Fruit fly (Drosophila melanogaster) whole organism, embryonic: ENCODE results near the gene CG45100.

ENCODE experiments used
- Atf6 ChIP-seq: fragments of 200-800 bp; sonication (Bioruptor generic); IDR thresholded peaks from 2 replicates; pipeline ENCODE4 v1.3.6; 2022; ENCODE audit warnings: missing biosample characterization, missing genetic modification characterization
- BtbVII ChIP-seq: fragments of 200-800 bp; sonication (Bioruptor generic); optimal IDR thresholded peaks from 3 replicates; lab custom pipeline; 2017; ENCODE audit warnings: missing biosample characterization, mild to moderate bottlenecking, missing genetic modification characterization
- CG10543 ChIP-seq: fragments of 200-800 bp; sonication (Bioruptor generic); optimal IDR thresholded peaks from 3 replicates; lab custom pipeline; 2017; ENCODE audit warnings: missing biosample characterization, mild to moderate bottlenecking, missing genetic modification characterization, moderate library complexity
- CG11247 ChIP-seq: fragments of 200-800 bp; sonication (Bioruptor generic); IDR thresholded peaks from 2 replicates; pipeline ENCODE4 v1.3.6; 2022; ENCODE audit warnings: missing biosample characterization, missing genetic modification characterization
- CG11560 ChIP-seq: fragments of 200-800 bp; sonication (Bioruptor generic); IDR thresholded peaks from 3 replicates; pipeline ENCODE4 v1.3.6; 2022; ENCODE audit warnings: missing biosample characterization, missing genetic modification characterization
- CG12219 ChIP-seq: fragments of 200-800 bp; sonication (Bioruptor generic); optimal IDR thresholded peaks from 3 replicates; lab custom pipeline; 2018; ENCODE audit warnings: missing biosample characterization, mild to moderate bottlenecking, missing genetic modification characterization
- CG12236 ChIP-seq: fragments of 200-800 bp; sonication (Bioruptor generic); optimal IDR thresholded peaks from 2 replicates; lab custom pipeline; 2016; ENCODE audit warnings: missing biosample characterization, missing genetic modification characterization
- CG1233 ChIP-seq: fragments of 200-800 bp; sonication (Bioruptor generic); optimal IDR thresholded peaks from 4 replicates; lab custom pipeline; 2018; ENCODE audit warnings: missing biosample characterization, mild to moderate bottlenecking, missing genetic modification characterization
- CG14965 ChIP-seq: fragments of 200-800 bp; sonication (Bioruptor generic); optimal IDR thresholded peaks from 2 replicates; lab custom pipeline; 2016; ENCODE audit warnings: missing biosample characterization, missing genetic modification characterization, borderline replicate concordance
- CG1529 ChIP-seq: fragments of 200-800 bp; sonication (Bioruptor generic); optimal IDR thresholded peaks from 3 replicates; lab custom pipeline; 2018; ENCODE audit warnings: missing biosample characterization, missing genetic modification characterization
- CG17328 ChIP-seq: fragments of 200-800 bp; sonication (Bioruptor generic); IDR thresholded peaks from 2 replicates; pipeline ENCODE4 v1.3.6; 2022; ENCODE audit warnings: missing biosample characterization, missing genetic modification characterization
- CG18262 ChIP-seq: fragments of 200-800 bp; optimal IDR thresholded peaks from 3 replicates; lab custom pipeline; 2019; ENCODE audit warnings: missing biosample characterization, mild to moderate bottlenecking, missing genetic modification characterization, moderate library complexity
- CG18599 ChIP-seq: fragments of 200-800 bp; sonication (Bioruptor generic); optimal IDR thresholded peaks from 3 replicates; lab custom pipeline; 2017; ENCODE audit warnings: missing biosample characterization, missing genetic modification characterization, mild to moderate bottlenecking, moderate library complexity, missing genetic modification reagents
- CG2120 ChIP-seq: fragments of 200-800 bp; sonication (Bioruptor generic); optimal IDR thresholded peaks from 3 replicates; lab custom pipeline; 2016; ENCODE audit warnings: missing biosample characterization, missing genetic modification characterization
- CG3726 ChIP-seq: fragments of 200-800 bp; sonication (Bioruptor generic); IDR thresholded peaks from 3 replicates; pipeline ENCODE4, ENCODE4 v1.3.6; 2022; ENCODE audit warnings: missing biosample characterization, missing genetic modification characterization
- CG5180 ChIP-seq: fragments of 200-800 bp; sonication (Bioruptor generic); optimal IDR thresholded peaks from 3 replicates; lab custom pipeline; 2017; ENCODE audit warnings: missing biosample characterization, missing genetic modification characterization, mild to moderate bottlenecking, moderate library complexity, missing genetic modification reagents
- CG6813 ChIP-seq: fragments of 200-800 bp; sonication (Bioruptor generic); optimal IDR thresholded peaks from 2 replicates; lab custom pipeline; 2017; ENCODE audit warnings: missing biosample characterization, missing genetic modification characterization, mild to moderate bottlenecking, moderate library complexity, missing genetic modification reagents
- CG7963 ChIP-seq: fragments of 200-800 bp; sonication (Bioruptor generic); IDR thresholded peaks from 3 replicates; pipeline ENCODE4 v1.3.6; 2022; ENCODE audit warnings: missing biosample characterization, missing genetic modification characterization; ENCODE audit not compliant: partially characterized antibody
- CG9932 ChIP-seq: fragments of 200-800 bp; sonication (Bioruptor generic); IDR thresholded peaks from 2 replicates; pipeline ENCODE4 v1.3.6; 2022; ENCODE audit warnings: missing biosample characterization, missing genetic modification characterization
- D ChIP-seq, 2 experiments: fragments of 200-800 bp in 1 of 2; fragments of >200 bp in 1 of 2; sonication (Bioruptor generic) in 1 of 2; optimal IDR thresholded peaks; 2 replicates in 1 of 2; 3 replicates in 1 of 2; lab custom pipeline; 2017; ENCODE audit warnings: mild to moderate bottlenecking in 1 of 2, missing biosample characterization in 1 of 2, missing genetic modification characterization in 1 of 2, missing genetic modification reagents in 1 of 2
- Dp ChIP-seq: fragments of 200-800 bp; sonication (Bioruptor generic); optimal IDR thresholded peaks from 2 replicates; lab custom pipeline; 2018; ENCODE audit warnings: missing biosample characterization, mild to moderate bottlenecking, missing genetic modification characterization, moderate library complexity
- Elba2 ChIP-seq: fragments of 200-800 bp; sonication (Bioruptor generic); optimal IDR thresholded peaks from 3 replicates; lab custom pipeline; 2016; ENCODE audit warnings: missing biosample characterization, missing genetic modification characterization
- Ets97D ChIP-seq: fragments of 200-800 bp; sonication (Bioruptor generic); optimal IDR thresholded peaks from 3 replicates; lab custom pipeline; 2016; ENCODE audit warnings: missing biosample characterization, missing genetic modification characterization
- Fer1 ChIP-seq: fragments of 200-800 bp; sonication (Bioruptor generic); optimal IDR thresholded peaks from 2 replicates; lab custom pipeline; 2017; ENCODE audit warnings: missing biosample characterization, mild to moderate bottlenecking, missing genetic modification characterization
- Kr ChIP-seq: fragments of 200-800 bp; sonication (Bioruptor generic); optimal IDR thresholded peaks from 2 replicates; lab custom pipeline; 2017; ENCODE audit warnings: missing biosample characterization, mild to moderate bottlenecking, missing genetic modification characterization
- Med ChIP-seq: fragments of 200-800 bp; sonication (Bioruptor generic); peaks from one replicate; lab custom pipeline; 2016; ENCODE audit warnings: missing biosample characterization, missing genetic modification characterization, mild to moderate bottlenecking, inconsistent platforms, moderate library complexity
- Pdp1 ChIP-seq, 2 experiments: fragments of 200-800 bp; sonication (Bioruptor generic); optimal IDR thresholded peaks; 3 replicates each; lab custom pipeline; 2016; ENCODE audit warnings: missing biosample characterization in 2 of 2, missing genetic modification characterization in 2 of 2, mild to moderate bottlenecking in 1 of 2, moderate library complexity in 1 of 2
- Rfx ChIP-seq: fragments of 200-800 bp; sonication (Bioruptor generic); IDR thresholded peaks from 2 replicates; pipeline ENCODE4 v1.3.6; 2022; ENCODE audit warnings: missing biosample characterization, missing genetic modification characterization
- Rx ChIP-seq: fragments of 200-800 bp; sonication (Bioruptor generic); IDR thresholded peaks from 2 replicates; pipeline ENCODE4 v1.3.6; 2022; ENCODE audit warnings: missing biosample characterization, missing genetic modification characterization
- btn ChIP-seq: fragments of 200-800 bp; sonication (Bioruptor generic); optimal IDR thresholded peaks from 2 replicates; lab custom pipeline; 2016; ENCODE audit warnings: missing biosample characterization, missing genetic modification characterization
- cad ChIP-seq: fragments of >200 bp; optimal IDR thresholded peaks from 2 replicates; lab custom pipeline; 2017; ENCODE audit warnings: missing biosample characterization, missing genetic modification characterization
- exex ChIP-seq: fragments of 200-800 bp; sonication (Bioruptor generic); optimal IDR thresholded peaks from 4 replicates; lab custom pipeline; 2018; ENCODE audit warnings: missing biosample characterization, mild to moderate bottlenecking, missing genetic modification characterization, moderate library complexity
- grn ChIP-seq: fragments of 200-800 bp; sonication (Bioruptor generic); optimal IDR thresholded peaks from 3 replicates; lab custom pipeline; 2017; ENCODE audit warnings: missing biosample characterization, missing genetic modification characterization
- gro ChIP-seq: fragments of 200-800 bp; sonication (Bioruptor generic); optimal IDR thresholded peaks from 2 replicates; lab custom pipeline; 2016; ENCODE audit warnings: missing biosample characterization, missing genetic modification characterization
- gt ChIP-seq: fragments of 200-800 bp; sonication (Bioruptor generic); IDR thresholded peaks from 2 replicates; pipeline ENCODE4 v1.3.6; 2022; ENCODE audit warnings: missing biosample characterization, missing genetic modification characterization
- insv ChIP-seq, 2 experiments: fragments of 200-800 bp; sonication (Bioruptor generic); optimal IDR thresholded peaks; 3 replicates each; lab custom pipeline; 2016 to 2018; ENCODE audit warnings: missing biosample characterization in 2 of 2, missing genetic modification characterization in 2 of 2
- kay ChIP-seq: fragments of 200-800 bp; sonication (Bioruptor generic); optimal IDR thresholded peaks from 2 replicates; lab custom pipeline; 2016; ENCODE audit warnings: missing biosample characterization, missing genetic modification characterization
- ken ChIP-seq: fragments of 200-800 bp; sonication (Bioruptor generic); IDR thresholded peaks from 3 replicates; pipeline ENCODE4 v1.3.6; 2022; ENCODE audit warnings: missing biosample characterization, missing genetic modification characterization
- lab ChIP-seq: fragments of 200-800 bp; sonication (Bioruptor generic); optimal IDR thresholded peaks from 3 replicates; lab custom pipeline; 2017; ENCODE audit warnings: missing biosample characterization, missing genetic modification characterization, mild to moderate bottlenecking, moderate library complexity, missing genetic modification reagents
- prd ChIP-seq, 3 experiments: fragments of >200 bp in 2 of 3; fragments of 200-800 bp in 1 of 3; sonication (Bioruptor generic) in 1 of 3; optimal IDR thresholded peaks in 2 of 3; IDR thresholded peaks in 1 of 3; 2 replicates in 2 of 3; 3 replicates in 1 of 3; pipeline versions ENCODE4 v1.3.6 to Lab custom; 2017 to 2022; ENCODE audit warnings: missing biosample characterization in 1 of 3, missing genetic modification characterization in 1 of 3
- pzg ChIP-seq: fragments of 200-800 bp; sonication (Bioruptor generic); optimal IDR thresholded peaks from 3 replicates; lab custom pipeline; 2018; ENCODE audit warnings: missing biosample characterization, mild to moderate bottlenecking, missing genetic modification characterization, moderate library complexity
- sens-2 ChIP-seq: fragments of 200-800 bp; sonication (Bioruptor generic); IDR thresholded peaks from 2 replicates; pipeline ENCODE4 v1.3.6; 2022; ENCODE audit warnings: missing biosample characterization, missing genetic modification characterization
- sr ChIP-seq: fragments of 200-800 bp; sonication (Bioruptor generic); IDR thresholded peaks from 3 replicates; pipeline ENCODE4 v1.3.6; 2022; ENCODE audit warnings: missing biosample characterization, missing genetic modification characterization
- sug ChIP-seq: fragments of 200-800 bp; optimal IDR thresholded peaks from 2 replicates; lab custom pipeline; 2019; ENCODE audit warnings: missing biosample characterization, mild to moderate bottlenecking, missing genetic modification characterization, moderate library complexity
- tio ChIP-seq: fragments of 200-800 bp; sonication (Bioruptor generic); optimal IDR thresholded peaks from 2 replicates; lab custom pipeline; 2017; ENCODE audit warnings: missing biosample characterization, missing genetic modification characterization, inconsistent platforms
- trh ChIP-seq: fragments of 200-800 bp; sonication (Bioruptor generic); optimal IDR thresholded peaks from 2 replicates; lab custom pipeline; 2016; ENCODE audit warnings: missing biosample characterization, missing genetic modification characterization
- zen2 ChIP-seq: fragments of 200-800 bp; sonication (Bioruptor generic); IDR thresholded peaks from 3 replicates; pipeline ENCODE4 v1.3.6; 2022; ENCODE audit warnings: missing biosample characterization, missing genetic modification characterization; ENCODE audit not compliant: partially characterized antibody

Gene CG45100

DNA sequence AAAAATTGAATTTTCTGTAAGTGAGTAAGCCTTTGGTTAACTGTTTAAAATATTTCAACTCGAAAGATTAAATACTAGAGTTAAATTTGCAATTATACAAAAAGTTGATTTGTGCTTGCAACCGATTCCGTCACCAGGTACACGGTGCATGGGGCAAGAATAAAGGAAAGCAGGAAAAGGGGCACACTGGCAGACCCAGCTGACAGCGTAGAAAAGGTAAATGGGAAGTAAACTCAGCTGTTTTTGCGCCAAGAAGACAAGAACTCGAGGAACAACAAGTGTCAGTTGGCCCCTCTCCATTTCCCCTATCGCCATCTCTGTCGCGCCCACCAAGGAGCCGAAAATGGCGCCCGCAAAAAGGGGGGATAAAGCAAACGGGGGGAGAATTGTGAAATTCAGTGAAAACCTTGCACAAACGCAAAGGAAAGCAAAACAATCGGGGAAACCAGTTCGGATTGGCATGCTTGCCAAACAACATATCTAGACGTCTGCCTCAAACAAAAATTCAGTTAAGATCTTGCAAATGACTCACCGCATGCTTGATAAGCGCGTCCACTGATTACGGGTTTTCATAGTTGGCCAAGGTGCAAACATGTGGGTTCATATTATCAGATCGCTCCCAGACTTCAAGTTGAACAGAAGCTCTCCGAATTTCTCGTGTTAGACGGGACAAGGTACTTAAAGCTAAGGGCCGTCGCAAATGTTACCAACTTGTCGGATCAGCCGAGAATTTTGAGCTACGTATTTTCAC lies 11.0 kb downstream of the CG45100 start (continued):
- TF ChIP-seq Atf6 (no peak), gt (GFP tag; lab: Robert Waterston, UW) (no peak), grn (GFP tag; lab: Kevin White, UChicago) (peak; percentile 78), CG10543 (no peak), CG3726 (GFP tag; lab: Robert Waterston, UW) (no peak), pzg (GFP tag; lab: Kevin White, UChicago) (peak; percentile 55), gro (GFP tag; lab: Kevin White, UChicago) (no peak), CG12219 (GFP tag; lab: Kevin White, UChicago) (no peak), CG14965 (GFP tag; lab: Kevin White, UChicago) (no peak), D (optimal IDR thresholded peaks at IDR 0.05; lab: Kevin White, UChicago) (no peak), D (GFP tag; optimal IDR thresholded peaks at IDR 0.05; lab: Kevin White, UChicago) (no peak), CG18262 (tag; lab: Kevin White, UChicago) (no peak), Rx (no peak), CG5180 (GFP tag; lab: Kevin White, UChicago) (no peak), Elba2 (GFP tag; lab: Kevin White, UChicago) (peak; percentile 32), ken (no peak), Kr (GFP tag; lab: Kevin White, UChicago) (no peak), zen2 (GFP tag; lab: Robert Waterston, UW) (no peak), CG12236 (GFP tag; lab: Kevin White, UChicago) (no peak), CG11247 (GFP tag; lab: Robert Waterston, UW) (no peak), cad (no peak), kay (GFP tag; lab: Kevin White, UChicago) (peak; percentile 73), btn (GFP tag; lab: Kevin White, UChicago) (no peak), CG1233 (GFP tag; lab: Kevin White, UChicago) (no peak), sr (no peak), Ets97D (GFP tag; lab: Kevin White, UChicago) (peak; percentile 47)
- TF ChIP-seq, all 482 proteins: peak for 72

- TF ChIP-seq Dp (GFP tag; lab: Kevin White, UChicago) (no peak), Pdp1 (GFP tag; optimal IDR thresholded peaks at IDR 0.05; lab: Kevin White, UChicago) (peak in 1 of 2 experiments; percentile 92), exex (tag; lab: Kevin White, UChicago) (peak; percentile 52), sug (tag; lab: Kevin White, UChicago) (peak; percentile 13), CG7963 (GFP tag; lab: Robert Waterston, UW) (no peak)
Observed at dm6 chr3R:5458627-5459026, 15.8 kb downstream of the CG45100 start.

- TF ChIP-seq CG11560 (tag; lab: Robert Waterston, UW), result no peak
- no peak for TF ChIP-seq trh (GFP tag; lab: Kevin White, UChicago)
- peak; percentile 26 for TF ChIP-seq CG2120
- no peak for TF ChIP-seq CG1529 (GFP tag; lab: Kevin White, UChicago)
- TF ChIP-seq lab (GFP tag; lab: Kevin White, UChicago), result peak; percentile 51
- TF ChIP-seq insv (GFP tag; optimal IDR thresholded peaks at IDR 0.05; lab: Kevin White, UChicago), result no peak
- TF ChIP-seq CG9932 (GFP tag; lab: Robert Waterston, UW), result peak; percentile 21; the same call in 1 of the 2 replicates
- no peak for TF ChIP-seq tio (GFP tag; lab: Kevin White, UChicago)
- no peak for TF ChIP-seq prd (optimal IDR thresholded peaks at IDR 0.05; lab: Kevin White, UChicago)
- TF ChIP-seq prd (GFP tag; IDR thresholded peaks at IDR 0.05; lab: Robert Waterston, UW), result peak; percentile 38; the same call in 1 of the 3 replicates
- peak; percentile 23 for TF ChIP-seq BtbVII (GFP tag; lab: Kevin White, UChicago)
- TF ChIP-seq CG18599 (GFP tag; lab: Kevin White, UChicago), result peak; percentile 41
- peak; percentile 81 for TF ChIP-seq Med (GFP tag; lab: Kevin White, UChicago)
- TF ChIP-seq sens-2 (GFP tag; lab: Robert Waterston, UW), result no peak
- TF ChIP-seq CG17328 (GFP tag; lab: Robert Waterston, UW), result no peak
- no peak for TF ChIP-seq exex (tag; lab: Kevin White, UChicago)
- TF ChIP-seq Fer1 (GFP tag; lab: Kevin White, UChicago), result peak; percentile 4
- peak; percentile 12 for TF ChIP-seq CG6813
- TF ChIP-seq Rfx, result 0 out of 2 replicates have a peak, but pooled peaks have one; percentile 8
Observed at dm6 chr3R:5454334-5454733, 20.1 kb downstream of the CG45100 start.
